Fruit fly (Drosophila melanogaster): ENCODE measurements around the gene ntc.
A peak's percentile ranks its signal among the peaks of the same experiment; 100 is the strongest.

ntc gene

dm6 chr3L:3767825-3768224 lies 38.4 kb downstream of the ntc start (continued):
- TF ChIP-seq CG13287 (GFP tag; IDR thresholded peaks at IDR 0.05; ENCODE audit: partially characterized antibody) (no peak), salm (tag; optimal IDR thresholded peaks at IDR 0.05) (no peak), slou (GFP tag; optimal IDR thresholded peaks at IDR 0.05) (no peak), Lhr (GFP tag; optimal IDR thresholded peaks at IDR 0.05) (peak; percentile 67), gem (tag; optimal IDR thresholded peaks at IDR 0.05) (peak; percentile 50), Fer3 (tag; optimal IDR thresholded peaks at IDR 0.05) (no peak), CG12744 (GFP tag; optimal IDR thresholded peaks at IDR 0.05) (peak; percentile 24), Usf (GFP tag; optimal IDR thresholded peaks at IDR 0.05) (peak; percentile 18), Rfx (GFP tag; IDR thresholded peaks at IDR 0.05) (peak; percentile 82), CG14860 (GFP tag; IDR thresholded peaks at IDR 0.05; ENCODE audit: partially characterized antibody) (no peak), CG10565 (GFP tag; optimal IDR thresholded peaks at IDR 0.05) (no peak), scrt (GFP tag; optimal IDR thresholded peaks at IDR 0.05) (no peak), ci (GFP tag; IDR thresholded peaks at IDR 0.05) (peak; percentile 92), Dfd (GFP tag; optimal IDR thresholded peaks at IDR 0.05) (no peak), C15 (GFP tag; IDR thresholded peaks at IDR 0.05) (no peak), Fer1 (GFP tag; optimal IDR thresholded peaks at IDR 0.05) (peak; percentile 4), gcm (GFP tag; optimal IDR thresholded peaks at IDR 0.05) (peak; percentile 16), CG8478 (optimal IDR thresholded peaks at IDR 0.05) (no peak), pho (GFP tag; optimal IDR thresholded peaks at IDR 0.05) (peak; percentile 37), crol (GFP tag; IDR thresholded peaks at IDR 0.05) (peak; percentile 68), corto (GFP tag; optimal IDR thresholded peaks at IDR 0.05) (no peak), phol (tag; optimal IDR thresholded peaks at IDR 0.05) (peak; percentile 13), fru (optimal IDR thresholded peaks at IDR 0.05) (no peak), nmo (GFP tag; optimal IDR thresholded peaks at IDR 0.05) (peak; percentile 53), tin (GFP tag; optimal IDR thresholded peaks at IDR 0.05) (peak; percentile 15), nau (GFP tag; optimal IDR thresholded peaks at IDR 0.05) (no peak), Xrp1 (GFP tag; IDR thresholded peaks at IDR 0.05) (peak; percentile 64), Trl (optimal IDR thresholded peaks at IDR 0.05) (no peak), Trl (GFP tag; optimal IDR thresholded peaks at IDR 0.05) (peak; percentile 57), Chrac-16 (GFP tag; optimal IDR thresholded peaks at IDR 0.05) (peak; percentile 59), crp (GFP tag; optimal IDR thresholded peaks at IDR 0.05) (peak in 1 of 2 experiments; percentile 28), CG12769 (tag; optimal IDR thresholded peaks at IDR 0.05) (peak; percentile 56), CG9817 (tag; optimal IDR thresholded peaks at IDR 0.05) (peak; percentile 32), gfzf (GFP tag; optimal IDR thresholded peaks at IDR 0.05) (no peak), CG7987 (GFP tag; optimal IDR thresholded peaks at IDR 0.05) (no peak), CG1529 (GFP tag; optimal IDR thresholded peaks at IDR 0.05) (peak; percentile 70), CG4820 (GFP tag; optimal IDR thresholded peaks at IDR 0.05) (peak; percentile 23), Med (GFP tag) (peak; percentile 97), toy (GFP tag; IDR thresholded peaks at IDR 0.05) (peak; percentile 42; the same call in 1 of the 2 replicates), CG17359 (tag; optimal IDR thresholded peaks at IDR 0.05) (peak; percentile 25), CG42726 (GFP tag; IDR thresholded peaks at IDR 0.05; ENCODE audit: partially characterized antibody) (peak; percentile 55; the same call in 1 of the 2 replicates), z (GFP tag; IDR thresholded peaks at IDR 0.05) (no peak), CG11247 (GFP tag; IDR thresholded peaks at IDR 0.05) (peak; percentile 63), Meics (GFP tag; optimal IDR thresholded peaks at IDR 0.05) (peak; percentile 30), dm (GFP tag; optimal IDR thresholded peaks at IDR 0.05) (peak; percentile 59), CHES-1-like (GFP tag; optimal IDR thresholded peaks at IDR 0.05) (peak; percentile 23), CG17385 (GFP tag; optimal IDR thresholded peaks at IDR 0.05) (peak; percentile 60), CG14667 (GFP tag; IDR thresholded peaks at IDR 0.05) (peak; percentile 48), az2 (GFP tag; optimal IDR thresholded peaks at IDR 0.05) (peak; percentile 79), ranshi (GFP tag; IDR thresholded peaks at IDR 0.05) (no peak), CG4707 (GFP tag; optimal IDR thresholded peaks at IDR 0.05) (peak; percentile 56), Hmr (GFP tag; optimal IDR thresholded peaks at IDR 0.05) (peak; percentile 67)
